Fruit fly (Drosophila melanogaster): Measurements from ENCODE around the gene CG9135.

CG9135 gene

DNA sequence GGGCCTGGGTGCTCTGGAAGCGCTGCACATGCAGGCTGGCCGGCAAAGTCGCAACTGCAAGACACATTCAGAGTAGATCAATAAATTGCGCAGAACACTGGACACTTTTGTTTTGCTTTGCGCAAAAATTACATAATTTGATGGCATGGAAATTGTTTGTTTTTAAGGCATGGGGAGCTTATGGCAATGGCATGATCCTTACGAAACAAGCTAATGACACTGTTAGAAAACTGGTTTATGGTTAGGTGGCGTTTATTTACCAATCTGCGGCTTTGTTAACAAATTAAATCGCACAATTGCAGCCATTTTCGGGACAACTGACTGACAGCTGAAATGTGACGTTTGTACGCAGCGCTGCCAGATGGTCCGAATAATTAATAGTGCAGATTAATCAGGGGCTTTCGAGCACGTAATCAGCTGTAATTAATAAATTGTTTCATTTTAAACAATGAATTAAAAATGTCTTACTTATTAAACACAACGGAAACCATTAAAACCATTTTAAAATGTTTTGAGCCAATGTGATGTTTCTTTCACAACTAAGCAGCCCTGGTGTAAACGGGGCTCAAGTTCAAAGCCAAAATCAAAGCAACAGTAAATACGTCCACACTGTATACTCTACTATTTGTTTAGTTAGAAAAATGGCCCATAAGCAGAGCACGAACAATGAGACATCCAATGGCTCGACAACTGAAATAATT, 11.9 kb downstream of the CG9135 start, which contains the start of the genes ND-51 and CG13994 (continued):
- TF ChIP-seq ttk (GFP tag; IDR thresholded peaks at IDR 0.05) (peak; percentile 78), Fer2 (tag; optimal IDR thresholded peaks at IDR 0.05) (peak; percentile 82), CG11085 (GFP tag; IDR thresholded peaks at IDR 0.05) (peak; percentile 82), Deaf1 (tag; optimal IDR thresholded peaks at IDR 0.05) (no peak), maf-S (GFP tag; optimal IDR thresholded peaks at IDR 0.05) (peak; percentile 83), mam (GFP tag; optimal IDR thresholded peaks at IDR 0.05) (peak; percentile 93), CG4617 (GFP tag; optimal IDR thresholded peaks at IDR 0.05; ENCODE audit: borderline replicate concordance) (peak; percentile 73), C15 (GFP tag; IDR thresholded peaks at IDR 0.05) (peak; percentile 68; the same call in 1 of the 3 replicates), Poxn (GFP tag; IDR thresholded peaks at IDR 0.05) (0 out of 2 replicates have a peak, but pooled peaks have one; percentile 54), Sry-δ (GFP tag; optimal IDR thresholded peaks at IDR 0.05) (peak; percentile 71), CG10147 (GFP tag; optimal IDR thresholded peaks at IDR 0.05) (peak; percentile 77), insv (GFP tag; optimal IDR thresholded peaks at IDR 0.05) (peak in 1 of 2 experiments; percentile 68), wdn (GFP tag; IDR thresholded peaks at IDR 0.05) (peak; percentile 74), seq (GFP tag; IDR thresholded peaks at IDR 0.05) (peak; percentile 42; the same call in 1 of the 2 replicates), CG9437 (GFP tag; optimal IDR thresholded peaks at IDR 0.05) (peak; percentile 55), CG17912 (GFP tag; optimal IDR thresholded peaks at IDR 0.05) (peak; percentile 75), trh (GFP tag; optimal IDR thresholded peaks at IDR 0.05) (peak; percentile 54), CG6791 (GFP tag; IDR thresholded peaks at IDR 0.05; ENCODE audit: partially characterized antibody) (no peak), CG17361 (GFP tag; IDR thresholded peaks at IDR 0.05) (peak; percentile 82; the same call in 2 of the 3 replicates), unpg (GFP tag; optimal IDR thresholded peaks at IDR 0.05) (peak; percentile 85), CG6683 (GFP tag; optimal IDR thresholded peaks at IDR 0.05) (peak; percentile 44), zfh1 (GFP tag; IDR thresholded peaks at IDR 0.05) (peak; percentile 87), HHEX (GFP tag; optimal IDR thresholded peaks at IDR 0.05) (peak; percentile 68), gcm (GFP tag; optimal IDR thresholded peaks at IDR 0.05) (peak; percentile 41), CG2202 (tag; optimal IDR thresholded peaks at IDR 0.05) (peak; percentile 61), Lhr (GFP tag; optimal IDR thresholded peaks at IDR 0.05) (peak; percentile 57), ro (GFP tag; IDR thresholded peaks at IDR 0.05) (peak; percentile 42; the same call in 1 of the 2 replicates), Vsx1 (GFP tag; optimal IDR thresholded peaks at IDR 0.05) (no peak), HmgZ (tag; optimal IDR thresholded peaks at IDR 0.05) (peak; percentile 93), gem (tag; optimal IDR thresholded peaks at IDR 0.05) (peak; percentile 85), CG10209 (GFP tag; optimal IDR thresholded peaks at IDR 0.05) (peak; percentile 71), CG10979 (tag; optimal IDR thresholded peaks at IDR 0.05) (peak; percentile 76), CG8765 (GFP tag; IDR thresholded peaks at IDR 0.05) (peak; percentile 69), so (GFP tag; IDR thresholded peaks at IDR 0.05) (peak; percentile 75; the same call in 1 of the 3 replicates), CG3995 (GFP tag; optimal IDR thresholded peaks at IDR 0.05) (peak; percentile 46), Atf-2 (GFP tag; optimal IDR thresholded peaks at IDR 0.05) (peak; percentile 85), Gug (GFP tag; IDR thresholded peaks at IDR 0.05) (peak; percentile 82; the same call in 3 of the 4 replicates), odd (GFP tag; optimal IDR thresholded peaks at IDR 0.05) (no peak), chm (GFP tag; IDR thresholded peaks at IDR 0.05) (peak; percentile 70; the same call in 1 of the 2 replicates), dan (GFP tag; IDR thresholded peaks at IDR 0.05) (no peak; the same call in 1 of the 2 replicates), ase (GFP tag; IDR thresholded peaks at IDR 0.05) (peak; percentile 80), kah (GFP tag; optimal IDR thresholded peaks at IDR 0.05) (peak; percentile 34), mirr (GFP tag; optimal IDR thresholded peaks at IDR 0.05) (peak; percentile 71), Med (GFP tag) (peak; percentile 98), Stat92E (GFP tag; optimal IDR thresholded peaks at IDR 0.05) (peak in 1 of 3 experiments; percentile 34), CG12299 (tag; optimal IDR thresholded peaks at IDR 0.05) (peak; percentile 85), CG11456 (GFP tag; IDR thresholded peaks at IDR 0.05) (peak; percentile 86), CG30431 (GFP tag; optimal IDR thresholded peaks at IDR 0.05) (peak; percentile 69), Hey (tag; optimal IDR thresholded peaks at IDR 0.05) (peak; percentile 49)
